Fruit fly (Drosophila melanogaster): ENCODE data around the gene Myc.

DNA sequence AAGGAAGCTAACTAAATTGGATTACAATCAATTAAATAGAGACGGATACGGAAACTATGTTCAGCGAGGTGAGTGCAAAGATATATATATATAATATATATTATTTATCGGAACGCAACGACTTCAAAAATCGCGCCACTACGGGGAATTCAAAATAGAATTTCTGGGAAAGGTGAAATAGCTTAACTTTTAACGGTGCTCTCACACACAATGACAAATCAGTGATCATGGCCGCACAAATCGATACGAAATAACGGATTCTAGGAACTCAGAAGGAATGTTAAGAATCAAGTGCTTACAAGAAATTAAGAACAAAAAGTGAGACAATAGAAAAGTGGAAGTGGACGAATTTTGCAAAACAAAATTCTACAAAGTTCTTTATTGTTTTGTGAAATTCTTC is 697 bp downstream of the Myc start:
- TF ChIP-seq CG16779 (tag; optimal IDR thresholded peaks at IDR 0.05) (no peak), CG6854 (GFP tag; optimal IDR thresholded peaks at IDR 0.05) (no peak), esn (GFP tag; optimal IDR thresholded peaks at IDR 0.05) (no peak), dac (GFP tag; optimal IDR thresholded peaks at IDR 0.05) (no peak), Sox15 (GFP tag; optimal IDR thresholded peaks at IDR 0.05) (no peak), CG31627 (GFP tag; optimal IDR thresholded peaks at IDR 0.05) (no peak), Hr38 (GFP tag; optimal IDR thresholded peaks at IDR 0.05) (no peak), Gug (GFP tag; IDR thresholded peaks at IDR 0.05) (no peak), acj6 (GFP tag; optimal IDR thresholded peaks at IDR 0.05) (no peak), Lpt (GFP tag; optimal IDR thresholded peaks at IDR 0.05) (no peak)

Measured in whole organism, prepupa.